ENCODE assay signal across 1 fruit fly cellular context in genomic region chr3L:7809289-7810099, dm6.
TF ChIP-seq lines count a peak whose summit lies in the region.

Gene CG32369, minus strand, starts transcription at chr3L:7809825.

TF ChIP-seq in whole organism, embryonic, 481 proteins besides CTCF, POLR2A, EP300 and RAD21 (continued from another document and continues in another):
- TF ChIP-seq Gsc (GFP tag; IDR thresholded peaks at IDR 0.05; lab: Robert Waterston, UW) (no peak), row (GFP tag; IDR thresholded peaks at IDR 0.05; lab: Robert Waterston, UW) (peak; percentile 54; the same call in 2 of the 3 replicates), CG12299 (tag; optimal IDR thresholded peaks at IDR 0.05; lab: Kevin White, UChicago) (no peak), CG34422 (GFP tag; IDR thresholded peaks at IDR 0.05; lab: Robert Waterston, UW) (peak; percentile 76; the same call in 1 of the 3 replicates), CG11695 (GFP tag; IDR thresholded peaks at IDR 0.05; lab: Robert Waterston, UW) (peak; percentile 65; the same call in 1 of the 3 replicates), CG15269 (tag; optimal IDR thresholded peaks at IDR 0.05; lab: Kevin White, UChicago) (peak; percentile 55), Fer1 (GFP tag; optimal IDR thresholded peaks at IDR 0.05; lab: Kevin White, UChicago) (peak; percentile 66), Blimp-1 (GFP tag; optimal IDR thresholded peaks at IDR 0.05; lab: Kevin White, UChicago) (peak; percentile 9), Bdp1 (GFP tag; optimal IDR thresholded peaks at IDR 0.05; lab: Kevin White, UChicago) (no peak), dan (GFP tag; IDR thresholded peaks at IDR 0.05; lab: Robert Waterston, UW) (no peak), Meics (GFP tag; optimal IDR thresholded peaks at IDR 0.05; lab: Kevin White, UChicago) (peak; percentile 43), CG11560 (tag; IDR thresholded peaks at IDR 0.05; lab: Robert Waterston, UW) (no peak), CG3838 (GFP tag; optimal IDR thresholded peaks at IDR 0.05; lab: Kevin White, UChicago) (no peak), ERR (GFP tag; optimal IDR thresholded peaks at IDR 0.05; lab: Kevin White, UChicago) (no peak), pum (GFP tag; optimal IDR thresholded peaks at IDR 0.05; lab: Kevin White, UChicago) (no peak), dysf (GFP tag; IDR thresholded peaks at IDR 0.05; lab: Robert Waterston, UW) (no peak; the same call in 2 of the 3 replicates), lov (optimal IDR thresholded peaks at IDR 0.05; lab: Kevin White, UChicago) (no peak), lov (GFP tag; IDR thresholded peaks at IDR 0.05; lab: Robert Waterston, UW) (no peak; the same call in 2 of the 3 replicates), br (optimal IDR thresholded peaks at IDR 0.05; lab: Kevin White, UChicago) (no peak), CG10431 (GFP tag; optimal IDR thresholded peaks at IDR 0.05; lab: Kevin White, UChicago) (no peak), wor (GFP tag; IDR thresholded peaks at IDR 0.05; lab: Robert Waterston, UW) (no peak), CG14710 (tag; optimal IDR thresholded peaks at IDR 0.05; lab: Kevin White, UChicago) (no peak), CG14965 (GFP tag; optimal IDR thresholded peaks at IDR 0.05; lab: Kevin White, UChicago; ENCODE audit: borderline replicate concordance) (no peak), CG6254 (GFP tag; optimal IDR thresholded peaks at IDR 0.05; lab: Kevin White, UChicago) (no peak), gsb (GFP tag; IDR thresholded peaks at IDR 0.05; lab: Robert Waterston, UW) (no peak), CG1792 (GFP tag; optimal IDR thresholded peaks at IDR 0.05; lab: Kevin White, UChicago) (no peak), Scr (GFP tag; IDR thresholded peaks at IDR 0.05; lab: Robert Waterston, UW; ENCODE audit: partially characterized antibody) (peak; percentile 42), trem (tag; optimal IDR thresholded peaks at IDR 0.05; lab: Kevin White, UChicago) (no peak), C15 (GFP tag; IDR thresholded peaks at IDR 0.05; lab: Robert Waterston, UW) (peak; percentile 44; the same call in 1 of the 3 replicates), CG5953 (GFP tag; IDR thresholded peaks at IDR 0.05; lab: Robert Waterston, UW) (no peak), CG17612 (GFP tag; IDR thresholded peaks at IDR 0.05; lab: Robert Waterston, UW) (no peak), CG16863 (GFP tag; optimal IDR thresholded peaks at IDR 0.05; lab: Kevin White, UChicago) (peak; percentile 4), nau (GFP tag; optimal IDR thresholded peaks at IDR 0.05; lab: Kevin White, UChicago) (peak; percentile 50), CG4424 (GFP tag; optimal IDR thresholded peaks at IDR 0.05; lab: Kevin White, UChicago) (no peak), scrt (GFP tag; optimal IDR thresholded peaks at IDR 0.05; lab: Kevin White, UChicago) (peak; percentile 67), CG17912 (GFP tag; optimal IDR thresholded peaks at IDR 0.05; lab: Kevin White, UChicago) (peak; percentile 22), CG11504 (tag; optimal IDR thresholded peaks at IDR 0.05; lab: Kevin White, UChicago) (peak; percentile 87), Ptx1 (GFP tag; IDR thresholded peaks at IDR 0.05; lab: Robert Waterston, UW) (no peak), CG33557 (GFP tag; optimal IDR thresholded peaks at IDR 0.05; lab: Kevin White, UChicago) (no peak), CG33213 (GFP tag; optimal IDR thresholded peaks at IDR 0.05; lab: Kevin White, UChicago) (peak; percentile 33), CG12769 (tag; optimal IDR thresholded peaks at IDR 0.05; lab: Kevin White, UChicago) (no peak), CG13287 (GFP tag; IDR thresholded peaks at IDR 0.05; lab: Robert Waterston, UW; ENCODE audit: partially characterized antibody) (peak; percentile 42; the same call in 1 of the 2 replicates), CG7928 (GFP tag; optimal IDR thresholded peaks at IDR 0.05; lab: Kevin White, UChicago) (no peak), CG7963 (GFP tag; IDR thresholded peaks at IDR 0.05; lab: Robert Waterston, UW; ENCODE audit: partially characterized antibody) (0 out of 3 replicates have a peak, but pooled peaks have one; percentile 25), Xbp1 (GFP tag; optimal IDR thresholded peaks at IDR 0.05; lab: Kevin White, UChicago) (peak; percentile 24), Dfd (GFP tag; optimal IDR thresholded peaks at IDR 0.05; lab: Kevin White, UChicago) (no peak), lilli (GFP tag; optimal IDR thresholded peaks at IDR 0.05; lab: Kevin White, UChicago) (peak; percentile 65), Hsf (GFP tag; optimal IDR thresholded peaks at IDR 0.05; lab: Kevin White, UChicago) (no peak), trh (GFP tag; optimal IDR thresholded peaks at IDR 0.05; lab: Kevin White, UChicago) (no peak), CG9609 (GFP tag; optimal IDR thresholded peaks at IDR 0.05; lab: Kevin White, UChicago) (no peak), crp (GFP tag; optimal IDR thresholded peaks at IDR 0.05; lab: Kevin White, UChicago) (no peak), Xrp1 (GFP tag; IDR thresholded peaks at IDR 0.05; lab: Robert Waterston, UW) (0 out of 2 replicates have a peak, but pooled peaks have one; percentile 22), Ada2b (GFP tag; IDR thresholded peaks at IDR 0.05; lab: Robert Waterston, UW) (no peak), ara (GFP tag; IDR thresholded peaks at IDR 0.05; lab: Robert Waterston, UW) (no peak), Atf-2 (GFP tag; optimal IDR thresholded peaks at IDR 0.05; lab: Kevin White, UChicago) (no peak), Ets65A (GFP tag; lab: Kevin White, UChicago) (no peak), Rfx (GFP tag; IDR thresholded peaks at IDR 0.05; lab: Robert Waterston, UW) (0 out of 2 replicates have a peak, but pooled peaks have one; percentile 32), CG2889 (GFP tag; IDR thresholded peaks at IDR 0.05; lab: Robert Waterston, UW) (no peak), gro (GFP tag; optimal IDR thresholded peaks at IDR 0.05; lab: Kevin White, UChicago) (peak; percentile 68), CG34224 (GFP tag; IDR thresholded peaks at IDR 0.05; lab: Robert Waterston, UW; ENCODE audit: partially characterized antibody) (peak; percentile 62; the same call in 2 of the 3 replicates), Hr51 (GFP tag; optimal IDR thresholded peaks at IDR 0.05; lab: Kevin White, UChicago) (peak in 1 of 2 experiments; percentile 53), yki (optimal IDR thresholded peaks at IDR 0.05; lab: Kevin White, UChicago) (peak; percentile 56), Drgx (GFP tag; IDR thresholded peaks at IDR 0.05; lab: Robert Waterston, UW) (peak; percentile 93), CG14014 (GFP tag; IDR thresholded peaks at IDR 0.05; lab: Robert Waterston, UW) (peak; percentile 8; the same call in 1 of the 2 replicates), h (optimal IDR thresholded peaks at IDR 0.05; lab: Kevin White, UChicago) (no peak), CG10274 (GFP tag; optimal IDR thresholded peaks at IDR 0.05; lab: Kevin White, UChicago) (no peak), sna (GFP tag; IDR thresholded peaks at IDR 0.05; lab: Robert Waterston, UW; ENCODE audit: partially characterized antibody) (0 out of 2 replicates have a peak, but pooled peaks have one; percentile 20), ken (GFP tag; IDR thresholded peaks at IDR 0.05; lab: Robert Waterston, UW) (no peak), CG17385 (GFP tag; optimal IDR thresholded peaks at IDR 0.05; lab: Kevin White, UChicago) (peak; percentile 56), CG12071 (GFP tag; optimal IDR thresholded peaks at IDR 0.05; lab: Kevin White, UChicago) (peak; percentile 33), CG10959 (GFP tag; IDR thresholded peaks at IDR 0.05; lab: Robert Waterston, UW) (no peak), ftz-f1 (GFP tag; optimal IDR thresholded peaks at IDR 0.05; lab: Kevin White, UChicago) (peak; percentile 69), CG18764 (GFP tag; optimal IDR thresholded peaks at IDR 0.05; lab: Kevin White, UChicago) (no peak), CG10462 (GFP tag; optimal IDR thresholded peaks at IDR 0.05; lab: Kevin White, UChicago) (peak; percentile 29), B-H1 (GFP tag; IDR thresholded peaks at IDR 0.05; lab: Robert Waterston, UW) (no peak), CG9876 (GFP tag; optimal IDR thresholded peaks at IDR 0.05; lab: Kevin White, UChicago) (no peak), CG13894 (tag; optimal IDR thresholded peaks at IDR 0.05; lab: Kevin White, UChicago) (peak; percentile 25), Hr39 (optimal IDR thresholded peaks at IDR 0.05; lab: Kevin White, UChicago) (no peak), CG7987 (GFP tag; optimal IDR thresholded peaks at IDR 0.05; lab: Kevin White, UChicago) (peak; percentile 52), croc (GFP tag; conservative IDR thresholded peaks at IDR 0.05; lab: Robert Waterston, UW) (no peak), CG15011 (GFP tag; optimal IDR thresholded peaks at IDR 0.05; lab: Kevin White, UChicago) (no peak), YL-1 (GFP tag; optimal IDR thresholded peaks at IDR 0.05; lab: Kevin White, UChicago) (peak; percentile 31), rib (GFP tag; IDR thresholded peaks at IDR 0.05; lab: Robert Waterston, UW) (peak; percentile 85), CG6854 (GFP tag; optimal IDR thresholded peaks at IDR 0.05; lab: Kevin White, UChicago) (peak; percentile 12), ato (GFP tag; IDR thresholded peaks at IDR 0.05; lab: Robert Waterston, UW; ENCODE audit: partially characterized antibody) (no peak), TFAM (GFP tag; optimal IDR thresholded peaks at IDR 0.05; lab: Kevin White, UChicago) (no peak), CG4854 (GFP tag; optimal IDR thresholded peaks at IDR 0.05; lab: Kevin White, UChicago) (no peak), crol (GFP tag; IDR thresholded peaks at IDR 0.05; lab: Robert Waterston, UW) (peak; percentile 91; the same call in 1 of the 2 replicates), Hand (GFP tag; optimal IDR thresholded peaks at IDR 0.05; lab: Kevin White, UChicago) (peak; percentile 51), MBD-R2 (GFP tag; IDR thresholded peaks at IDR 0.05; lab: Robert Waterston, UW) (0 out of 2 replicates have a peak, but pooled peaks have one; percentile 23), CG17359 (tag; optimal IDR thresholded peaks at IDR 0.05; lab: Kevin White, UChicago) (peak; percentile 10), pho (GFP tag; optimal IDR thresholded peaks at IDR 0.05; lab: Kevin White, UChicago) (peak; percentile 0), Chrac-16 (GFP tag; optimal IDR thresholded peaks at IDR 0.05; lab: Kevin White, UChicago) (no peak), repo (GFP tag; optimal IDR thresholded peaks at IDR 0.05; lab: Kevin White, UChicago) (no peak), grau (tag; optimal IDR thresholded peaks at IDR 0.05; lab: Kevin White, UChicago) (no peak), sug (tag; optimal IDR thresholded peaks at IDR 0.05; lab: Kevin White, UChicago) (peak; percentile 18), pzg (GFP tag; optimal IDR thresholded peaks at IDR 0.05; lab: Kevin White, UChicago) (no peak), al (GFP tag; IDR thresholded peaks at IDR 0.05; lab: Robert Waterston, UW) (no peak), Sry-δ (GFP tag; optimal IDR thresholded peaks at IDR 0.05; lab: Kevin White, UChicago) (no peak), CG4404 (GFP tag; IDR thresholded peaks at IDR 0.05; lab: Robert Waterston, UW) (no peak), ham (GFP tag; IDR thresholded peaks at IDR 0.05; lab: Robert Waterston, UW) (no peak), B-H2 (GFP tag; optimal IDR thresholded peaks at IDR 0.05; lab: Kevin White, UChicago) (peak; percentile 24), Rx (GFP tag; IDR thresholded peaks at IDR 0.05; lab: Robert Waterston, UW) (no peak), CG34376 (GFP tag; optimal IDR thresholded peaks at IDR 0.05; lab: Kevin White, UChicago) (peak; percentile 69), pnt (GFP tag; optimal IDR thresholded peaks at IDR 0.05; lab: Kevin White, UChicago) (no peak), Ssrp (tag; optimal IDR thresholded peaks at IDR 0.05; lab: Kevin White, UChicago) (no peak), stwl (tag; optimal IDR thresholded peaks at IDR 0.05; lab: Kevin White, UChicago) (no peak), slbo (GFP tag; IDR thresholded peaks at IDR 0.05; lab: Robert Waterston, UW) (peak; percentile 48), grn (GFP tag; optimal IDR thresholded peaks at IDR 0.05; lab: Kevin White, UChicago) (no peak), CG7839 (tag; optimal IDR thresholded peaks at IDR 0.05; lab: Kevin White, UChicago) (peak; percentile 20), Dek (tag; optimal IDR thresholded peaks at IDR 0.05; lab: Kevin White, UChicago) (peak; percentile 15), dati (GFP tag; IDR thresholded peaks at IDR 0.05; lab: Robert Waterston, UW) (no peak), CG32767 (GFP tag; IDR thresholded peaks at IDR 0.05; lab: Robert Waterston, UW) (no peak), Stat92E (GFP tag; optimal IDR thresholded peaks at IDR 0.05; lab: Kevin White, UChicago) (no peak), Sox102F (GFP tag; optimal IDR thresholded peaks at IDR 0.05; lab: Kevin White, UChicago) (peak; percentile 7), CG4820 (GFP tag; optimal IDR thresholded peaks at IDR 0.05; lab: Kevin White, UChicago) (no peak), gcm2 (GFP tag; optimal IDR thresholded peaks at IDR 0.05; lab: Kevin White, UChicago) (no peak), Sox100B (GFP tag; optimal IDR thresholded peaks at IDR 0.05; lab: Kevin White, UChicago) (no peak), CG17361 (GFP tag; IDR thresholded peaks at IDR 0.05; lab: Robert Waterston, UW) (no peak), caup (GFP tag; optimal IDR thresholded peaks at IDR 0.05; lab: Kevin White, UChicago; ENCODE audit: severe bottlenecking) (peak; percentile 46), CG11247 (GFP tag; IDR thresholded peaks at IDR 0.05; lab: Robert Waterston, UW) (no peak), CG3726 (GFP tag; IDR thresholded peaks at IDR 0.05; lab: Robert Waterston, UW) (no peak), Adf1 (GFP tag; IDR thresholded peaks at IDR 0.05; lab: Robert Waterston, UW) (peak; percentile 69; the same call in 1 of the 2 replicates), ems (GFP tag; optimal IDR thresholded peaks at IDR 0.05; lab: Kevin White, UChicago) (peak; percentile 42), CG12391 (tag; optimal IDR thresholded peaks at IDR 0.05; lab: Kevin White, UChicago) (peak; percentile 22), cwo (GFP tag; optimal IDR thresholded peaks at IDR 0.05; lab: Kevin White, UChicago) (peak; percentile 37), CG4360 (GFP tag; IDR thresholded peaks at IDR 0.05; lab: Robert Waterston, UW) (no peak), Ets97D (GFP tag; optimal IDR thresholded peaks at IDR 0.05; lab: Kevin White, UChicago) (no peak), insv (GFP tag; optimal IDR thresholded peaks at IDR 0.05; lab: Kevin White, UChicago) (no peak), Lhr (GFP tag; optimal IDR thresholded peaks at IDR 0.05; lab: Kevin White, UChicago) (no peak), HLHmδ (GFP tag; optimal IDR thresholded peaks at IDR 0.05; lab: Kevin White, UChicago) (peak; percentile 19), tap (tag; optimal IDR thresholded peaks at IDR 0.05; lab: Kevin White, UChicago) (peak; percentile 13), bigmax (GFP tag; optimal IDR thresholded peaks at IDR 0.05; lab: Kevin White, UChicago) (no peak)
